Worm (Caenorhabditis elegans): ENCODE measurements around the gene W04D12.1.

The W04D12.1 gene

DNA sequence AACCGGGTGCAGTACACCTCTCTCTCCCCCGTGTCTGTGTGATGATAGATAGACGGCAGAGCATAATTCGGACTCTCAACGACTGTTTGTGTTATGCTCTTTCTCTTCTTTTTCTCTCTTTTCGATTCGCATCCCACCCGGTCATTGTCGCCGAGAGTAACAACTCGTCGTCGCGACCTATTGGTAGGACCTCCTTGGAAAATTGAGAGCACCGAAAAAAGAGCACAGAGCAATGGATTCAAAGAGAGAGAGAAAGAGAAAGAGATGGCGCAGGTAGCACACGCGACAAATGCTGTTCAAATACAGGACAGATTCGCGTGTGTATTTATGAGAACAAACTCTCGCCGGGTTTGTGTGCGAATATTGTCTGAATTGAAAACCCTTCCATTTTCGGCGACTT is 6.9 kb downstream of the W04D12.1 start:
- no peak for TF ChIP-seq ztf-11 (tag; optimal IDR thresholded peaks at IDR 0.05)
- no peak for TF ChIP-seq elt-3 (tag; optimal IDR thresholded peaks at IDR 0.05)
- TF ChIP-seq zip-8 (tag; optimal IDR thresholded peaks at IDR 0.05): no peak
- no peak for TF ChIP-seq sem-2 (GFP tag; optimal IDR thresholded peaks at IDR 0.05)
- no peak for TF ChIP-seq cnd-1 (tag; optimal IDR thresholded peaks at IDR 0.05)
- no peak for TF ChIP-seq mep-1 (tag; optimal IDR thresholded peaks at IDR 0.05)
- no peak for TF ChIP-seq unc-62 (GFP tag; optimal IDR thresholded peaks at IDR 0.05)
- TF ChIP-seq unc-120 (tag; optimal IDR thresholded peaks at IDR 0.05; ENCODE audit: poor library complexity, severe bottlenecking): no peak
- no peak for TF ChIP-seq nhr-76 (tag; optimal IDR thresholded peaks at IDR 0.05)
- no peak for TF ChIP-seq nhr-237 (tag; optimal IDR thresholded peaks at IDR 0.05)
- TF ChIP-seq sptf-1 (tag; optimal IDR thresholded peaks at IDR 0.05): no peak
- no peak for TF ChIP-seq drap-1 (GFP tag; optimal IDR thresholded peaks at IDR 0.05)
- TF ChIP-seq ceh-39 (tag; optimal IDR thresholded peaks at IDR 0.05): no peak
- TF ChIP-seq unc-39 (tag; optimal IDR thresholded peaks at IDR 0.05): no peak
- TF ChIP-seq blmp-1 (tag; optimal IDR thresholded peaks at IDR 0.05): no peak
- TF ChIP-seq lin-32 (GFP tag; optimal IDR thresholded peaks at IDR 0.05): no peak
- TF ChIP-seq flh-1 (GFP tag; optimal IDR thresholded peaks at IDR 0.05): no peak
- no peak for TF ChIP-seq bed-3 (GFP tag; optimal IDR thresholded peaks at IDR 0.05)
- no peak for TF ChIP-seq hlh-1 (tag; optimal IDR thresholded peaks at IDR 0.05)
- TF ChIP-seq ces-1 (GFP tag; optimal IDR thresholded peaks at IDR 0.05): no peak

DNA sequence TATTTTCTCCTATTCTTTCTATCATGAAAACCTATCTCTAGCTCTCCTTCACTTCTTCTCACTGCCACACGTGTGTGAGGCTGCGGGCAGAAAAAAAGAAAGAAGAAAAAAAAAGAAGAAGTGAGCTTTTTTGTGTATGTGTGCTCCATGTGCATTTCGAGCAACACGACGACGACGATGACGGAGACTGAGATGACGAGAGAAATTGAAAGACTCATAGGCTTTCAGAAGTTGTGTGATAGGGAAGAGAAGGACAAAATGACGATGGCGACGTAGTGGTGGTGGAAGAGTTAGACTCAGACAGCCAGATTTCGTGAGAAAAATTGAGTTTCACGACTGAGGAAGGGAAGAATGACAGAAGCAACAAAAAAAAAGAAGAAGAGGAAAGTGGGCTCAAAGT is 8.8 kb downstream of the W04D12.1 start:
- TF ChIP-seq pha-4 (tag; optimal IDR thresholded peaks at IDR 0.05) (no peak), ces-1 (GFP tag; optimal IDR thresholded peaks at IDR 0.05) (peak; percentile 85)

ce11 chrIII:5846412-5846811 is 9.7 kb downstream of the W04D12.1 start:
- TF ChIP-seq tbx-8 (GFP tag; optimal IDR thresholded peaks at IDR 0.05): no peak
- no peak for TF ChIP-seq unc-39 (tag; optimal IDR thresholded peaks at IDR 0.05)
- TF ChIP-seq elt-3 (tag; optimal IDR thresholded peaks at IDR 0.05): no peak
- no peak for TF ChIP-seq mep-1 (tag; optimal IDR thresholded peaks at IDR 0.05)
- TF ChIP-seq ces-1 (GFP tag; optimal IDR thresholded peaks at IDR 0.05): peak; percentile 39

DNA sequence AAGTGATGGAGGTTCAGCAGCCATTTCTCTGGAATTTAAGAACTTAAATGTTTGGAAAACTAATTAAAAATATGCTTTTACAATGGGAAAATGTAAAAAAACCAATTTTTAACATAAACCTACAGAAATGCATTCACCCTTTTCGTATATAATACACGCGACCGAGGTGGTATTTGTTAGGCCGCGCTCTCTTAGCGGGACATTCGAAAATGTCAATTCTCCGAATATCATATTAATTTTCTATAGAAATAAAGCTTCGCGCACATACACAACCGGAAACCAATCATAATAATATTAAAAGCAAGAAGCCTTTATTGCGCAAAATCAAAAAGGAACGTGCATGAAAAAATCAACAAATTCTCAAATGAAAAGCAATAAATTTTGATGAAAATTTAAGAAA is 16.5 kb downstream of the W04D12.1 start, which contains the start of gene ddx-23:
Gene ddx-23 (minus strand): TSS at position 30 of the 400 bp plus-strand sequence.
- TF ChIP-seq unc-120 (tag; optimal IDR thresholded peaks at IDR 0.05; ENCODE audit: poor library complexity, severe bottlenecking) (no peak), ces-1 (GFP tag; optimal IDR thresholded peaks at IDR 0.05) (peak; percentile 57)

- TF ChIP-seq hlh-1 (tag; optimal IDR thresholded peaks at IDR 0.05) (peak; percentile 49), ceh-39 (tag; optimal IDR thresholded peaks at IDR 0.05) (peak; percentile 44), ces-1 (GFP tag; optimal IDR thresholded peaks at IDR 0.05) (peak; percentile 84), lsy-2 (tag; optimal IDR thresholded peaks at IDR 0.05) (peak; percentile 83), nhr-237 (tag; optimal IDR thresholded peaks at IDR 0.05) (peak; percentile 75), unc-62 (GFP tag; optimal IDR thresholded peaks at IDR 0.05) (no peak), lin-13 (tag; optimal IDR thresholded peaks at IDR 0.05) (peak; percentile 60), unc-120 (tag; optimal IDR thresholded peaks at IDR 0.05; ENCODE audit: poor library complexity, severe bottlenecking) (peak; percentile 80), pha-4 (tag; optimal IDR thresholded peaks at IDR 0.05) (peak; percentile 87), ham-2 (GFP tag; optimal IDR thresholded peaks at IDR 0.05) (no peak), elt-1 (tag; optimal IDR thresholded peaks at IDR 0.05; ENCODE audit: borderline replicate concordance, insufficient read depth) (no peak), mep-1 (tag; optimal IDR thresholded peaks at IDR 0.05) (peak; percentile 89), snpc-4 (tag; optimal IDR thresholded peaks at IDR 0.05) (no peak)
These were observed 19.0 kb downstream of the W04D12.1 start, which contains the start of the genes cct-6 and alh-9 for ce11 chrIII:5855637-5856179. Gene cct-6, minus strand, starts transcription at chrIII:5855687. Gene alh-9, plus strand, starts transcription at chrIII:5856018.

ce11 chrIII:5859008-5859407 is 22.3 kb downstream of the W04D12.1 start, which contains the start of gene dpf-4:
Gene dpf-4, plus strand, starts transcription at chrIII:5859308.
- TF ChIP-seq unc-39 (tag; optimal IDR thresholded peaks at IDR 0.05) (no peak), nhr-76 (tag; optimal IDR thresholded peaks at IDR 0.05) (no peak), hlh-1 (tag; optimal IDR thresholded peaks at IDR 0.05) (no peak), mab-5 (tag; optimal IDR thresholded peaks at IDR 0.05) (no peak), nhr-12 (tag; optimal IDR thresholded peaks at IDR 0.05) (no peak), ces-1 (GFP tag; optimal IDR thresholded peaks at IDR 0.05) (no peak), nhr-237 (tag; optimal IDR thresholded peaks at IDR 0.05) (no peak), ceh-43 (GFP tag; optimal IDR thresholded peaks at IDR 0.05) (no peak), lin-13 (tag; optimal IDR thresholded peaks at IDR 0.05) (no peak), mls-2 (tag; optimal IDR thresholded peaks at IDR 0.05) (no peak), ceh-83 (GFP tag; optimal IDR thresholded peaks at IDR 0.05) (no peak), M03D4.4 (tag; optimal IDR thresholded peaks at IDR 0.05) (no peak), elt-3 (tag; optimal IDR thresholded peaks at IDR 0.05) (no peak), lin-32 (GFP tag; optimal IDR thresholded peaks at IDR 0.05) (no peak)

Data from whole organism, mixed stage, embryonic.